Worm (Caenorhabditis elegans) whole organism, L2 larva: ENCODE data around the gene C24G6.8.

Source experiments
- C34F6.9 ChIP-seq: fragments of 150-350 bp; optimal IDR thresholded peaks from 2 replicates; lab custom pipeline; 2014; ENCODE audit warnings: missing biosample characterization, missing genetic modification characterization
- ZK546.5 ChIP-seq: sonication (generic microtip); optimal IDR thresholded peaks from 2 replicates; lab custom pipeline; 2017; ENCODE audit warnings: missing biosample characterization, missing genetic modification characterization

- TF ChIP-seq C34F6.9 (tag; lab: Kevin White, UChicago), result no peak
- no peak for TF ChIP-seq ZK546.5 (tag; lab: Kevin White, UChicago)
Measured at ce11 chrV:5513630-5514378, 21.9 kb downstream of the C24G6.8 start, which contains the start of the genes hpo-15 and mms-19.
